Fruit fly (Drosophila melanogaster): ENCODE data around the gene Afti.

Afti gene

dm6 chr3R:14285059-14285953 lies 41.2 kb downstream of the Afti start (continued):
- TF ChIP-seq Hr51 (GFP tag; optimal IDR thresholded peaks at IDR 0.05) (peak in 1 of 2 experiments; percentile 11), fd102C (GFP tag; optimal IDR thresholded peaks at IDR 0.05) (no peak), cato (GFP tag; optimal IDR thresholded peaks at IDR 0.05; ENCODE audit: borderline replicate concordance) (no peak), psq (GFP tag; optimal IDR thresholded peaks at IDR 0.05) (no peak), sc (optimal IDR thresholded peaks at IDR 0.05) (no peak), sc (GFP tag; optimal IDR thresholded peaks at IDR 0.05) (peak; percentile 19), CG3281 (GFP tag; optimal IDR thresholded peaks at IDR 0.05) (peak; percentile 9), CG1602 (GFP tag; optimal IDR thresholded peaks at IDR 0.05) (peak; percentile 10), pita (GFP tag; optimal IDR thresholded peaks at IDR 0.05) (no peak), CG33213 (GFP tag; optimal IDR thresholded peaks at IDR 0.05) (peak; percentile 5), Kr (GFP tag; optimal IDR thresholded peaks at IDR 0.05) (no peak), HLH4C (GFP tag; IDR thresholded peaks at IDR 0.05; ENCODE audit: partially characterized antibody) (no peak), Optix (GFP tag; IDR thresholded peaks at IDR 0.05) (no peak), da (GFP tag; optimal IDR thresholded peaks at IDR 0.05) (no peak), CG8478 (optimal IDR thresholded peaks at IDR 0.05) (no peak), jumu (GFP tag; optimal IDR thresholded peaks at IDR 0.05) (no peak), al (GFP tag; IDR thresholded peaks at IDR 0.05) (no peak), mirr (GFP tag; optimal IDR thresholded peaks at IDR 0.05) (peak; percentile 46), CG15269 (tag; optimal IDR thresholded peaks at IDR 0.05) (peak; percentile 12), D (optimal IDR thresholded peaks at IDR 0.05) (no peak), D (GFP tag; optimal IDR thresholded peaks at IDR 0.05) (no peak), bcd (GFP tag; optimal IDR thresholded peaks at IDR 0.05) (peak; percentile 18), CG4707 (GFP tag; optimal IDR thresholded peaks at IDR 0.05) (no peak), wor (GFP tag; IDR thresholded peaks at IDR 0.05) (no peak), ash1 (GFP tag; optimal IDR thresholded peaks at IDR 0.05) (no peak), zfh1 (GFP tag; IDR thresholded peaks at IDR 0.05) (no peak), CG1603 (tag; optimal IDR thresholded peaks at IDR 0.05) (no peak), CG7963 (GFP tag; IDR thresholded peaks at IDR 0.05; ENCODE audit: partially characterized antibody) (no peak), CG10543 (GFP tag; optimal IDR thresholded peaks at IDR 0.05) (peak; percentile 66), onecut (GFP tag; IDR thresholded peaks at IDR 0.05) (peak; percentile 14; the same call in 1 of the 2 replicates), Ssrp (tag; optimal IDR thresholded peaks at IDR 0.05) (peak; percentile 11), zen (tag; optimal IDR thresholded peaks at IDR 0.05) (no peak), Deaf1 (tag; optimal IDR thresholded peaks at IDR 0.05) (peak; percentile 29), ranshi (GFP tag; IDR thresholded peaks at IDR 0.05) (no peak), CG32767 (GFP tag; IDR thresholded peaks at IDR 0.05) (no peak), B-H2 (GFP tag; optimal IDR thresholded peaks at IDR 0.05) (peak; percentile 38), gce (GFP tag; IDR thresholded peaks at IDR 0.05) (no peak), CG4404 (GFP tag; IDR thresholded peaks at IDR 0.05) (no peak), CG10565 (GFP tag; optimal IDR thresholded peaks at IDR 0.05) (no peak), CG12219 (GFP tag; optimal IDR thresholded peaks at IDR 0.05) (no peak), gcm (GFP tag; optimal IDR thresholded peaks at IDR 0.05) (no peak), hb (GFP tag; IDR thresholded peaks at IDR 0.05; ENCODE audit: partially characterized antibody) (no peak), crp (GFP tag; optimal IDR thresholded peaks at IDR 0.05) (no peak), Lhr (GFP tag; optimal IDR thresholded peaks at IDR 0.05) (no peak), sob (GFP tag; IDR thresholded peaks at IDR 0.05) (no peak), ssp (GFP tag; IDR thresholded peaks at IDR 0.05) (no peak), Atf3 (GFP tag; optimal IDR thresholded peaks at IDR 0.05) (no peak), Tbp (GFP tag; optimal IDR thresholded peaks at IDR 0.05) (no peak), CG2889 (GFP tag; IDR thresholded peaks at IDR 0.05) (no peak), CG3838 (GFP tag; optimal IDR thresholded peaks at IDR 0.05) (peak; percentile 6)

Data from whole organism, embryonic.